Worm (Caenorhabditis elegans): Measurements from ENCODE around the gene F38B2.6.

ce11 chrX:11328710-11329109, 47.7 kb upstream of the F38B2.6 start:
- TF ChIP-seq tbx-37 (GFP tag; conservative IDR thresholded peaks at IDR 0.05) (no peak), flt-1 (GFP tag; IDR thresholded peaks at IDR 0.05) (no peak), F13C5.2 (tag; optimal IDR thresholded peaks at IDR 0.05) (no peak), ama-1 (optimal IDR thresholded peaks at IDR 0.05) (no peak), scrt-1 (GFP tag; IDR thresholded peaks at IDR 0.05) (no peak)
